Worm (Caenorhabditis elegans) whole organism, mixed stage, embryonic: ENCODE data around the gene F23F1.5.

Experiments used
- nhr-76 ChIP-seq: sonication (generic microtip); optimal IDR thresholded peaks from 2 replicates; lab custom pipeline; 2017; ENCODE audit warnings: missing biosample characterization, missing genetic modification characterization
- unc-39 ChIP-seq: fragments of 150-350 bp; optimal IDR thresholded peaks from 2 replicates; lab custom pipeline; 2014; ENCODE audit warnings: missing biosample characterization, missing genetic modification characterization

- TF ChIP-seq unc-39 (tag; lab: Kevin White, UChicago) (no peak), nhr-76 (no peak)
Observed at ce11 chrII:37213-37612, 5.8 kb upstream of the F23F1.5 start, which contains the start of gene F23F1.6.
